Fruit fly (Drosophila melanogaster) whole organism, prepupa: ENCODE data around the gene CG15145.

Source experiments
- CG15336 ChIP-seq: fragments of 200-800 bp; sonication (Bioruptor generic); IDR thresholded peaks from 2 replicates; pipeline ENCODE4 v1.3.6; 2022; ENCODE audit warnings: missing biosample characterization, missing genetic modification characterization
- CG1621 ChIP-seq: fragments of 200-800 bp; sonication (Bioruptor generic); optimal IDR thresholded peaks from 3 replicates; lab custom pipeline; 2018; ENCODE audit warnings: missing biosample characterization, mild to moderate bottlenecking, missing genetic modification characterization
- CG16779 ChIP-seq: fragments of 200-800 bp; sonication (Bioruptor generic); optimal IDR thresholded peaks from 3 replicates; lab custom pipeline; 2017; ENCODE audit warnings: missing biosample characterization, mild to moderate bottlenecking, missing genetic modification characterization
- CG8632 ChIP-seq: fragments of 200-800 bp; sonication (Bioruptor generic); optimal IDR thresholded peaks from 3 replicates; lab custom pipeline; 2016; ENCODE audit warnings: missing biosample characterization, missing genetic modification characterization
- Eip78C ChIP-seq: fragments of 200-800 bp; sonication (Bioruptor generic); peaks from one replicate; lab custom pipeline; 2016; ENCODE audit warnings: missing biosample characterization, missing genetic modification characterization
- Eip93F ChIP-seq: fragments of 200-800 bp; sonication (Bioruptor generic); optimal IDR thresholded peaks from 2 replicates; lab custom pipeline; 2016; ENCODE audit warnings: missing biosample characterization, mild to moderate bottlenecking, missing genetic modification characterization
- Ets21C ChIP-seq: fragments of 200-800 bp; sonication (Bioruptor generic); optimal IDR thresholded peaks from 3 replicates; lab custom pipeline; 2016; ENCODE audit warnings: missing biosample characterization, missing genetic modification characterization
- Gug ChIP-seq: fragments of 200-800 bp; sonication (Bioruptor generic); IDR thresholded peaks from 2 replicates; pipeline ENCODE4 v1.3.6; 2022; ENCODE audit warnings: missing biosample characterization, missing genetic modification characterization
- Lpt ChIP-seq: fragments of 200-800 bp; sonication (Bioruptor generic); optimal IDR thresholded peaks from 3 replicates; lab custom pipeline; 2016; ENCODE audit warnings: missing biosample characterization, missing genetic modification characterization
- Sox102F ChIP-seq: fragments of 200-800 bp; sonication (Bioruptor generic); optimal IDR thresholded peaks from 2 replicates; lab custom pipeline; 2016; ENCODE audit warnings: missing biosample characterization, mild to moderate bottlenecking, missing genetic modification characterization
- lz ChIP-seq: fragments of 200-800 bp; sonication (Bioruptor generic); optimal IDR thresholded peaks from 3 replicates; lab custom pipeline; 2016; ENCODE audit warnings: missing biosample characterization, missing genetic modification characterization
- salr ChIP-seq, 2 experiments: fragments of 200-800 bp; sonication (Bioruptor generic); optimal IDR thresholded peaks; 3 replicates each; lab custom pipeline; 2016 to 2018; ENCODE audit warnings: missing biosample characterization in 2 of 2, missing genetic modification characterization in 2 of 2, mild to moderate bottlenecking in 1 of 2

- no peak for TF ChIP-seq Gug (GFP tag; lab: Robert Waterston, UW)
- no peak for TF ChIP-seq CG8632 (GFP tag; lab: Kevin White, UChicago)
- TF ChIP-seq CG16779 (tag; lab: Kevin White, UChicago) = no peak
- TF ChIP-seq lz = no peak
- TF ChIP-seq CG1621 (tag; lab: Kevin White, UChicago) = no peak
- TF ChIP-seq Eip78C (GFP tag; lab: Kevin White, UChicago) = no peak
- no peak for TF ChIP-seq Ets21C (GFP tag; lab: Kevin White, UChicago)
- TF ChIP-seq Sox102F (GFP tag; lab: Kevin White, UChicago) = no peak
- TF ChIP-seq salr (GFP tag; optimal IDR thresholded peaks at IDR 0.05; lab: Kevin White, UChicago) = no peak
- no peak for TF ChIP-seq Lpt (GFP tag; lab: Kevin White, UChicago)
- no peak for TF ChIP-seq Eip93F (GFP tag; lab: Kevin White, UChicago)
- TF ChIP-seq CG15336 (GFP tag; lab: Robert Waterston, UW) = no peak
These were observed 3.0 kb downstream of the CG15145 start, which contains the start of gene CG15144 for dm6 chr2L:17529022-17529421.
